Worm (Caenorhabditis elegans) whole organism, young adult: ENCODE data around the gene pdhk-2.

ENCODE experiments used
- F23B12.7 ChIP-seq: sonication (generic microtip); optimal IDR thresholded peaks from 2 replicates; lab custom pipeline; 2017; ENCODE audit warnings: missing genetic modification characterization, mild to moderate bottlenecking, missing compliant biosample characterization, antibody characterized with exemption, moderate library complexity; ENCODE audit not compliant: insufficient read depth
- F57A8.1 ChIP-seq: fragments of 200-800 bp; sonication (Bioruptor generic); optimal IDR thresholded peaks from 2 replicates; lab custom pipeline; 2018; ENCODE audit warnings: mild to moderate bottlenecking, missing genetic modification characterization, moderate library complexity, missing compliant biosample characterization
- F57C9.4 ChIP-seq: sonication (generic microtip); optimal IDR thresholded peaks from 2 replicates; lab custom pipeline; 2017; ENCODE audit warnings: mild to moderate bottlenecking, missing genetic modification characterization, missing compliant biosample characterization
- aptf-2 ChIP-seq: fragments of 200-800 bp; sonication (Bioruptor generic); conservative IDR thresholded peaks from 2 replicates; pipeline ENCODE4 v1.3.6; 2022; ENCODE audit warnings: missing genetic modification reagents, missing genetic modification characterization, missing compliant biosample characterization
- athp-1 ChIP-seq: sonication (generic microtip); optimal IDR thresholded peaks from 2 replicates; lab custom pipeline; 2017; ENCODE audit warnings: mild to moderate bottlenecking, missing genetic modification characterization, missing compliant biosample characterization
- attf-5 ChIP-seq: fragments of 200-800 bp; sonication (Bioruptor generic); optimal IDR thresholded peaks from 2 replicates; lab custom pipeline; 2018; ENCODE audit warnings: mild to moderate bottlenecking, missing genetic modification characterization, missing compliant biosample characterization
- cebp-1 ChIP-seq, 2 experiments: fragments of 200-800 bp in 1 of 2; sonication (Bioruptor generic) in 1 of 2; sonication (generic microtip) in 1 of 2; IDR thresholded peaks in 1 of 2; optimal IDR thresholded peaks in 1 of 2; 2 replicates each; pipeline versions ENCODE4 v1.3.6 to Lab custom; 2017 to 2022; ENCODE audit warnings: missing compliant biosample characterization in 2 of 2, missing genetic modification characterization in 2 of 2, mild to moderate bottlenecking in 1 of 2, missing genetic modification reagents in 1 of 2, moderate library complexity in 1 of 2
- ceh-40 ChIP-seq: fragments of 200-800 bp; sonication (Bioruptor generic); IDR thresholded peaks from 2 replicates; pipeline ENCODE4 v1.3.6; 2022; ENCODE audit warnings: missing genetic modification characterization, missing compliant biosample characterization
- dox-1 ChIP-seq: fragments of 200-800 bp; sonication (Bioruptor generic); IDR thresholded peaks from 2 replicates; pipeline ENCODE4 v1.3.6; 2022; ENCODE audit warnings: missing genetic modification reagents, missing genetic modification characterization, missing compliant biosample characterization
- hlh-12 ChIP-seq: sonication (generic microtip); optimal IDR thresholded peaks from 2 replicates; lab custom pipeline; 2016; ENCODE audit warnings: missing genetic modification characterization, missing compliant biosample characterization
- hmg-1.2 ChIP-seq: fragments of 200-800 bp; sonication (Bioruptor generic); IDR thresholded peaks from 2 replicates; pipeline ENCODE4 v1.3.6; 2022; ENCODE audit warnings: missing genetic modification reagents, missing genetic modification characterization, missing compliant biosample characterization
- hsf-1 ChIP-seq: fragments of 200-800 bp; sonication (Bioruptor generic); IDR thresholded peaks from 2 replicates; pipeline ENCODE4 v1.3.6; 2022; ENCODE audit warnings: missing genetic modification reagents, missing genetic modification characterization, missing compliant biosample characterization
- let-607 ChIP-seq, 2 experiments: fragments of 200-800 bp in 1 of 2; sonication (Bioruptor generic) in 1 of 2; sonication (generic microtip) in 1 of 2; optimal IDR thresholded peaks; 2 replicates each; lab custom pipeline; 2016 to 2018; ENCODE audit warnings: mild to moderate bottlenecking in 2 of 2, missing compliant biosample characterization in 2 of 2, missing genetic modification characterization in 2 of 2, moderate library complexity in 2 of 2, missing genotype in 1 of 2
- lin-26 ChIP-seq: fragments of 200-800 bp; sonication (Bioruptor generic); IDR thresholded peaks from 2 replicates; pipeline ENCODE4 v1.3.6; 2022; ENCODE audit warnings: missing genetic modification reagents, missing genetic modification characterization, missing compliant biosample characterization
- lin-35 ChIP-seq, 3 experiments: fragments of 150-350 bp in 2 of 3; sonication (generic microtip) in 1 of 3; optimal IDR thresholded peaks; 2 replicates each; lab custom pipeline; 2014 to 2018; ENCODE audit warnings: missing biosample characterization in 3 of 3, missing genetic modification characterization in 3 of 3, missing genetic modification reagents in 3 of 3
- lsy-27 ChIP-seq: sonication (generic microtip); optimal IDR thresholded peaks from 2 replicates; lab custom pipeline; 2017; ENCODE audit warnings: missing genetic modification characterization, mild to moderate bottlenecking, missing compliant biosample characterization, antibody characterized with exemption, missing genotype, borderline replicate concordance; ENCODE audit not compliant: insufficient read depth
- madf-8 ChIP-seq: fragments of 200-800 bp; sonication (Bioruptor generic); conservative IDR thresholded peaks from 2 replicates; pipeline ENCODE4 v1.3.6; 2022; ENCODE audit warnings: missing genetic modification reagents, missing genetic modification characterization, missing compliant biosample characterization
- nfya-1 ChIP-seq: sonication (generic microtip); optimal IDR thresholded peaks from 2 replicates; lab custom pipeline; 2017; ENCODE audit warnings: antibody characterized with exemption, missing compliant biosample characterization, missing genetic modification characterization, borderline replicate concordance; ENCODE audit not compliant: insufficient read depth
- nfyb-1 ChIP-seq: fragments of 200-800 bp; sonication (Bioruptor generic); IDR thresholded peaks from 2 replicates; pipeline ENCODE4 v1.3.6; 2022; ENCODE audit warnings: missing genetic modification reagents, missing genetic modification characterization, missing compliant biosample characterization
- nhr-80 ChIP-seq: sonication (generic microtip); optimal IDR thresholded peaks from 2 replicates; lab custom pipeline; 2016; ENCODE audit warnings: missing genetic modification characterization, missing compliant biosample characterization
- pbrm-1 ChIP-seq: fragments of 200-800 bp; sonication (Bioruptor generic); IDR thresholded peaks from 2 replicates; pipeline ENCODE4 v1.3.6; 2022; ENCODE audit warnings: missing genetic modification reagents, missing genetic modification characterization, missing compliant biosample characterization
- rec-8 ChIP-seq, 2 experiments: sonication (generic microtip); optimal IDR thresholded peaks; 2 replicates each; lab custom pipeline; 2016; ENCODE audit warnings: mild to moderate bottlenecking in 2 of 2, missing genetic modification characterization in 2 of 2, missing genetic modification reagents in 2 of 2, missing genotype in 2 of 2, missing biosample characterization in 1 of 2, missing compliant biosample characterization in 1 of 2, moderate library complexity in 1 of 2
- sea-2 ChIP-seq: fragments of 200-800 bp; sonication (Bioruptor generic); IDR thresholded peaks from 2 replicates; pipeline ENCODE4 v1.3.6; 2022; ENCODE audit warnings: missing genetic modification characterization, missing compliant biosample characterization
- tbp1 ChIP-seq: fragments of 200-800 bp; sonication (Bioruptor generic); optimal IDR thresholded peaks from 2 replicates; lab custom pipeline; 2018; ENCODE audit warnings: mild to moderate bottlenecking, missing genetic modification characterization, missing compliant biosample characterization
- ztf-22 ChIP-seq: fragments of 200-800 bp; sonication (Bioruptor generic); optimal IDR thresholded peaks from 2 replicates; lab custom pipeline; 2018; ENCODE audit warnings: mild to moderate bottlenecking, missing genetic modification characterization, moderate library complexity, missing compliant biosample characterization

The pdhk-2 gene

ce11 chrIII:8775953-8776352 lies 34.7 kb upstream of the pdhk-2 start, which contains the start of gene snap-29:
snap-29 (plus strand) TSS chrIII:8776253.
- TF ChIP-seq nfya-1: no peak
- 0 out of 2 replicates have a peak, but pooled peaks have one; percentile 9 for TF ChIP-seq nfyb-1

- TF ChIP-seq F57C9.4 (tag; lab: Kevin White, UChicago) (no peak), pbrm-1 (GFP tag; lab: Robert Waterston, UW) (no peak), hsf-1 (GFP tag; lab: Robert Waterston, UW) (0 out of 2 replicates have a peak, but pooled peaks have one; percentile 22)
- TF ChIP-seq, all 124 proteins: peak for 1
Observed at ce11 chrIII:8773375-8773774, 32.2 kb upstream of the pdhk-2 start.

DNA sequence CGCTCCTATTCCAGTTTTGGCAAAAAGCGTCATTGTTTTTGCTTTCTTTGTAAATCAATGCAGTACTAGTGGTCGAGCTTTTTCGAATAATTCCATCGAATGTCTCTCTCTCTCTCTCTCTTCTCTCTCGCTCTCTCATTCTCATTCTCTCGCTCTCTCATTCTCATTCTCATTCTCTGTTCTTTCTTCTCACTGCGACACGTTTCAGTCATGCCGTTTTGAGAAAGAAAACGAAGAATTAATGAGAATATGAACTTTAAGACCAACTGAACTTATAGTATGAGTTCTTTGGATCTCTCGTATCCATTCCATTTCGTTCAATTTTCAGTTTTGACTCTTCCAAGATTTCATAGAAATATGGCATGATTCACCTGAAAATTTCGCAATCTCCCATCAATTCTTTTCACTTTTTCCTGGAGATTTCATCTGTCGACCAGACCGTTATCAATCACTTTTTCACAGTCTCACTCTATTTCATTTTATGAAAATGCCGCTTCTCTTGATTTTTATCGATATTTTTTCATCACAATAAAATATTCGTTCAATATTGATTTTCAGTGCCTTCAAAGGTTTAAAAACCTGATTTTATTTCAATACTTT lies 31.3 kb upstream of the pdhk-2 start:
- TF ChIP-seq ceh-40 (GFP tag; lab: Robert Waterston, UW): no peak
- TF ChIP-seq hmg-1.2 (GFP tag; lab: Robert Waterston, UW): peak; percentile 36; the same call in 1 of the 2 replicates
- peak; percentile 57 for TF ChIP-seq nhr-80 (tag; lab: Kevin White, UChicago)
- peak; percentile 2 for TF ChIP-seq attf-5 (GFP tag; lab: Kevin White, UChicago)
- no peak for TF ChIP-seq rec-8 (tag; optimal IDR thresholded peaks at IDR 0.05; lab: Kevin White, UChicago)
- TF ChIP-seq cebp-1 (GFP tag; IDR thresholded peaks at IDR 0.05; lab: Robert Waterston, UW): peak; percentile 89
- peak; percentile 97 for TF ChIP-seq cebp-1 (tag; optimal IDR thresholded peaks at IDR 0.05; lab: Kevin White, UChicago)

ce11 chrIII:8771851-8772250 lies 30.6 kb upstream of the pdhk-2 start, which contains the start of gene K02D10.3:
K02D10.3 (minus strand) TSS chrIII:8771951.
- TF ChIP-seq hlh-12 (tag; lab: Kevin White, UChicago) (no peak), athp-1 (tag; lab: Kevin White, UChicago) (no peak), lin-35 (GFP tag; optimal IDR thresholded peaks at IDR 0.05; lab: Kevin White, UChicago) (no peak), let-607 (tag; optimal IDR thresholded peaks at IDR 0.05; lab: Kevin White, UChicago) (no peak), dox-1 (GFP tag; lab: Robert Waterston, UW) (no peak)
- TF ChIP-seq, all 124 proteins: peak for 0

DNA sequence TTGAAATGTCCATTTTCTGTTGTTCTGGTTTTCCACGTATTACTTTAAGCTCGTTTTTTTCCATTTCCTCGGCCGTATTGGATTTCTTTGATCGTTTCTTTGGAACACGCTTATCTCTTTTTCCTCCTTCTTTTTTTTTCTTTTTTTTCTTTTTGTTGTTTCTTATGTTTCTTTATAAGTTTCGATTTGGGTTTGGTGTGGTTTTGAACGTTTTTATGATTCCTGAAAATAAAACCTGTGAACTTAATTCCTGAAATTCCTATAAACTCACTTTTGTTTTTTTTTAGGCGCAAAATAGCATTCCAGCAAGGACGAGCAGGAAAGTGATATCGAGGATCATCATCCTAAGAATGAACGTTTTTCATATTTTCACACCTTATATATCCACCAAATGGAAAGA lies 29.9 kb upstream of the pdhk-2 start, which contains the start of gene K02D10.2:
Gene K02D10.2 (minus strand): TSS at position 101 of the 400 bp plus-strand sequence.
- TF ChIP-seq sea-2 (GFP tag; lab: Robert Waterston, UW) (no peak), pbrm-1 (GFP tag; lab: Robert Waterston, UW) (no peak), hlh-12 (tag; lab: Kevin White, UChicago) (no peak), tbp1 (no peak)
- TF ChIP-seq, all 124 proteins: peak for 0

- no peak for TF ChIP-seq ztf-22
- no peak for TF ChIP-seq F23B12.7 (tag; lab: Kevin White, UChicago)
- peak; percentile 59; the same call in 1 of the 2 replicates for TF ChIP-seq lin-26 (GFP tag; lab: Robert Waterston, UW)
- no peak for TF ChIP-seq madf-8
- TF ChIP-seq F57A8.1 (GFP tag; lab: Kevin White, UChicago): no peak
- no peak for TF ChIP-seq aptf-2 (GFP tag; lab: Robert Waterston, UW)
- no peak for TF ChIP-seq lsy-27 (tag; lab: Kevin White, UChicago)
Observed at ce11 chrIII:8770243-8770642, 29.0 kb upstream of the pdhk-2 start.
